Worm (Caenorhabditis elegans) whole organism, L3 larva: ENCODE data around the gene K07E3.4.

Experiments
- R02D3.7 ChIP-seq: fragments of 150-350 bp; optimal IDR thresholded peaks from 2 replicates; lab custom pipeline; 2014; ENCODE audit warnings: missing biosample characterization, missing genetic modification characterization
- ZK546.5 ChIP-seq: sonication (generic microtip); optimal IDR thresholded peaks from 2 replicates; lab custom pipeline; 2017; ENCODE audit warnings: missing biosample characterization, missing genetic modification characterization
- aly-2 ChIP-seq: fragments of 150-350 bp; optimal IDR thresholded peaks from 2 replicates; lab custom pipeline; 2014; ENCODE audit warnings: missing biosample characterization, missing genetic modification characterization
- ama-1 ChIP-seq: fragments of 150-350 bp; optimal IDR thresholded peaks from 2 replicates; lab custom pipeline; 2018
- ceh-16 ChIP-seq: sonication (generic microtip); optimal IDR thresholded peaks from 2 replicates; lab custom pipeline; 2017; ENCODE audit warnings: missing biosample characterization, missing genetic modification characterization
- ceh-28 ChIP-seq: fragments of 150-350 bp; optimal IDR thresholded peaks from 2 replicates; lab custom pipeline; 2014; ENCODE audit warnings: missing biosample characterization, missing genetic modification reagents, missing genetic modification characterization
- ceh-82 ChIP-seq: fragments of 150-350 bp; optimal IDR thresholded peaks from 2 replicates; lab custom pipeline; 2014; ENCODE audit warnings: missing biosample characterization, missing genetic modification characterization
- ceh-9 ChIP-seq: sonication (generic microtip); optimal IDR thresholded peaks from 2 replicates; lab custom pipeline; 2018; ENCODE audit warnings: missing biosample characterization, missing genetic modification characterization
- egl-27 ChIP-seq: sonication (generic microtip); optimal IDR thresholded peaks from 4 replicates; lab custom pipeline; 2017; ENCODE audit warnings: missing biosample characterization, missing genetic modification reagents, missing genetic modification characterization
- elt-2 ChIP-seq: sonication (generic microtip); optimal IDR thresholded peaks from 2 replicates; lab custom pipeline; 2016; ENCODE audit warnings: missing genetic modification reagents, mild to moderate bottlenecking, missing genetic modification characterization, missing compliant biosample characterization
- eor-1 ChIP-seq, 2 experiments: fragments of 150-350 bp; optimal IDR thresholded peaks; 2 replicates each; lab custom pipeline; 2014 to 2018; ENCODE audit warnings: missing biosample characterization in 2 of 2, missing genetic modification characterization in 2 of 2
- fkh-2 ChIP-seq: fragments of 150-350 bp; optimal IDR thresholded peaks from 2 replicates; lab custom pipeline; 2014; ENCODE audit warnings: missing biosample characterization, missing genetic modification reagents, missing genetic modification characterization
- fos-1 ChIP-seq: fragments of 150-350 bp; optimal IDR thresholded peaks from 2 replicates; lab custom pipeline; 2014; ENCODE audit warnings: missing biosample characterization, missing genetic modification characterization
- hmg-11 ChIP-seq: sonication (generic microtip); optimal IDR thresholded peaks from 2 replicates; lab custom pipeline; 2016; ENCODE audit warnings: missing genetic modification characterization, missing compliant biosample characterization
- lin-39 ChIP-seq: fragments of 150-350 bp; optimal IDR thresholded peaks from 2 replicates; lab custom pipeline; 2018; ENCODE audit warnings: missing biosample characterization, missing genetic modification reagents, missing genetic modification characterization
- lsy-12 ChIP-seq: sonication (generic microtip); optimal IDR thresholded peaks from 2 replicates; lab custom pipeline; 2016; ENCODE audit warnings: mild to moderate bottlenecking, missing genetic modification characterization, missing compliant biosample characterization
- mdl-1 ChIP-seq: fragments of 150-350 bp; optimal IDR thresholded peaks from 2 replicates; lab custom pipeline; 2014; ENCODE audit warnings: missing biosample characterization, missing genetic modification characterization
- nfya-1 ChIP-seq: sonication (generic microtip); optimal IDR thresholded peaks from 2 replicates; lab custom pipeline; 2017; ENCODE audit warnings: missing genetic modification characterization, mild to moderate bottlenecking, missing compliant biosample characterization, antibody characterized with exemption, moderate library complexity; ENCODE audit not compliant: insufficient read depth
- nhr-11 ChIP-seq: fragments of 150-350 bp; optimal IDR thresholded peaks from 2 replicates; lab custom pipeline; 2014; ENCODE audit warnings: missing biosample characterization, missing genetic modification characterization
- nhr-12 ChIP-seq: fragments of 150-350 bp; optimal IDR thresholded peaks from 2 replicates; lab custom pipeline; 2014; ENCODE audit warnings: missing biosample characterization, missing genetic modification characterization
- nhr-23 ChIP-seq: fragments of 150-350 bp; optimal IDR thresholded peaks from 2 replicates; lab custom pipeline; 2014; ENCODE audit warnings: missing biosample characterization, missing genetic modification reagents, missing genetic modification characterization
- nhr-237 ChIP-seq: fragments of 150-350 bp; optimal IDR thresholded peaks from 2 replicates; lab custom pipeline; 2014; ENCODE audit warnings: missing biosample characterization, missing genetic modification characterization
- nhr-25 ChIP-seq: sonication (generic microtip); optimal IDR thresholded peaks from 2 replicates; lab custom pipeline; 2017; ENCODE audit warnings: missing biosample characterization, missing genetic modification characterization
- nhr-28 ChIP-seq: fragments of 150-350 bp; optimal IDR thresholded peaks from 2 replicates; lab custom pipeline; 2014; ENCODE audit warnings: missing biosample characterization, missing genetic modification characterization
- nhr-43 ChIP-seq: sonication (generic microtip); optimal IDR thresholded peaks from 2 replicates; lab custom pipeline; 2016; ENCODE audit warnings: mild to moderate bottlenecking, missing genetic modification characterization, missing compliant biosample characterization; ENCODE audit not compliant: poor library complexity, severe bottlenecking
- nhr-67 ChIP-seq: fragments of 150-350 bp; optimal IDR thresholded peaks from 2 replicates; lab custom pipeline; 2014; ENCODE audit warnings: missing biosample characterization, missing genetic modification characterization
- nhr-76 ChIP-seq: fragments of 150-350 bp; sonication (generic microtip); optimal IDR thresholded peaks from 5 replicates; lab custom pipeline; 2014; ENCODE audit warnings: missing biosample characterization, missing genetic modification characterization
- pha-4 ChIP-seq: fragments of 150-350 bp; optimal IDR thresholded peaks from 2 replicates; lab custom pipeline; 2014; ENCODE audit warnings: missing biosample characterization, missing genetic modification reagents, missing genetic modification characterization
- pqm-1 ChIP-seq: fragments of 150-350 bp; optimal IDR thresholded peaks from 2 replicates; lab custom pipeline; 2017; ENCODE audit warnings: missing biosample characterization, missing genetic modification characterization, inconsistent platforms
- sea-2 ChIP-seq: fragments of 150-350 bp; sonication (generic microtip); optimal IDR thresholded peaks from 4 replicates; lab custom pipeline; 2014; ENCODE audit warnings: missing biosample characterization, missing genetic modification reagents, missing genetic modification characterization
- skn-1 ChIP-seq: fragments of 150-350 bp; optimal IDR thresholded peaks from 2 replicates; lab custom pipeline; 2014; ENCODE audit warnings: missing biosample characterization, missing genetic modification characterization
- snpc-4 ChIP-seq: fragments of 150-350 bp; optimal IDR thresholded peaks from 2 replicates; lab custom pipeline; 2014; ENCODE audit warnings: missing biosample characterization, missing genetic modification characterization
- tbx-2 ChIP-seq: sonication (generic microtip); optimal IDR thresholded peaks from 2 replicates; lab custom pipeline; 2016; ENCODE audit warnings: mild to moderate bottlenecking, missing genetic modification characterization, missing compliant biosample characterization
- unc-62 ChIP-seq: fragments of 150-350 bp; sonication (generic microtip); optimal IDR thresholded peaks from 4 replicates; lab custom pipeline; 2014; ENCODE audit warnings: missing biosample characterization, missing genetic modification reagents, missing genetic modification characterization
- zag-1 ChIP-seq: fragments of 150-350 bp; optimal IDR thresholded peaks from 2 replicates; lab custom pipeline; 2014; ENCODE audit warnings: missing biosample characterization, missing genetic modification characterization
- ztf-11 ChIP-seq: fragments of 150-350 bp; optimal IDR thresholded peaks from 2 replicates; lab custom pipeline; 2014; ENCODE audit warnings: missing biosample characterization, missing genetic modification characterization

K07E3.4 gene

ce11 chrX:8053008-8053441, 30.8 kb downstream of the K07E3.4 start:
- no peak for TF ChIP-seq aly-2 (tag; lab: Kevin White, UChicago)
- peak; percentile 19 for TF ChIP-seq nfya-1
- peak; percentile 49 for TF ChIP-seq ceh-28

- TF ChIP-seq nhr-76 (no peak), hmg-11 (tag; lab: Kevin White, UChicago) (no peak), sea-2 (no peak), aly-2 (tag; lab: Kevin White, UChicago) (no peak), R02D3.7 (tag; lab: Kevin White, UChicago) (no peak), nhr-11 (no peak), tbx-2 (tag; lab: Kevin White, UChicago) (no peak), snpc-4 (tag; lab: Kevin White, UChicago) (no peak), ZK546.5 (no peak)
These were observed 31.8 kb downstream of the K07E3.4 start for ce11 chrX:8052055-8052454.

ce11 chrX:8048637-8049036, 35.2 kb downstream of the K07E3.4 start:
- TF ChIP-seq nhr-12 (tag; lab: Kevin White, UChicago) (no peak), ceh-28 (peak; percentile 81), nhr-43 (tag; lab: Kevin White, UChicago) (peak; percentile 29), zag-1 (tag; lab: Kevin White, UChicago) (no peak), skn-1 (tag; lab: Kevin White, UChicago) (no peak), nhr-28 (tag; lab: Kevin White, UChicago) (no peak), nhr-25 (tag; lab: Kevin White, UChicago) (peak; percentile 40), unc-62 (GFP tag; lab: Kevin White, UChicago) (no peak), ztf-11 (tag; lab: Kevin White, UChicago) (no peak), ceh-82 (no peak)

- TF ChIP-seq nhr-23 (tag; lab: Kevin White, UChicago) (peak; percentile 10), hmg-11 (tag; lab: Kevin White, UChicago) (no peak)
- TF ChIP-seq, all 47 proteins: peak for 1
These were observed 38.7 kb downstream of the K07E3.4 start, which contains the start of gene C18A11.4 for ce11 chrX:8045152-8045551. TSS of gene C18A11.4 (plus strand) at chrX:8045518.

ce11 chrX:8040967-8041366, 42.9 kb downstream of the K07E3.4 start, which contains the start of gene xol-1:
TSS of gene xol-1 (plus strand) at chrX:8041313.
- no peak for TF ChIP-seq lin-39 (tag; lab: Kevin White, UChicago)

ce11 chrX:8037365-8037764, 46.5 kb downstream of the K07E3.4 start:
- no peak for TF ChIP-seq ztf-11 (tag; lab: Kevin White, UChicago)
- TF ChIP-seq fos-1: no peak
- no peak for TF ChIP-seq nhr-28 (tag; lab: Kevin White, UChicago)
- TF ChIP-seq nhr-12 (tag; lab: Kevin White, UChicago): no peak
- no peak for TF ChIP-seq egl-27 (tag; lab: Kevin White, UChicago)
- TF ChIP-seq ZK546.5: no peak
- TF ChIP-seq ama-1 (lab: Kevin White, UChicago): no peak
- TF ChIP-seq nhr-67 (tag; lab: Kevin White, UChicago): no peak
- no peak for TF ChIP-seq lin-39 (tag; lab: Kevin White, UChicago)
- TF ChIP-seq fkh-2 (tag; lab: Kevin White, UChicago): no peak
- no peak for TF ChIP-seq sea-2
- no peak for TF ChIP-seq ceh-82

- TF ChIP-seq pha-4: peak; percentile 96
- peak; percentile 65 for TF ChIP-seq nhr-237 (tag; lab: Kevin White, UChicago)
- TF ChIP-seq elt-2: peak; percentile 84
- peak; percentile 96 for TF ChIP-seq lin-39 (tag; lab: Kevin White, UChicago)
- peak; percentile 84 for TF ChIP-seq mdl-1 (tag; lab: Kevin White, UChicago)
- TF ChIP-seq skn-1 (tag; lab: Kevin White, UChicago): peak; percentile 98
- TF ChIP-seq aly-2 (tag; lab: Kevin White, UChicago): peak; percentile 92
- peak; percentile 36 for TF ChIP-seq nhr-12 (tag; lab: Kevin White, UChicago)
- TF ChIP-seq pqm-1 (tag; lab: Kevin White, UChicago): peak; percentile 94
- peak; percentile 91 for TF ChIP-seq nhr-76
- TF ChIP-seq egl-27 (tag; lab: Kevin White, UChicago): peak; percentile 91
- TF ChIP-seq nhr-43 (tag; lab: Kevin White, UChicago): peak; percentile 99
- TF ChIP-seq nhr-67 (tag; lab: Kevin White, UChicago): no peak
- peak; percentile 92 for TF ChIP-seq R02D3.7 (tag; lab: Kevin White, UChicago)
- TF ChIP-seq ceh-9: no peak
- peak; percentile 94 for TF ChIP-seq zag-1 (tag; lab: Kevin White, UChicago)
- peak; percentile 24 for TF ChIP-seq fkh-2 (tag; lab: Kevin White, UChicago)
- no peak for TF ChIP-seq ama-1 (lab: Kevin White, UChicago)
- peak; percentile 93 for TF ChIP-seq hmg-11 (tag; lab: Kevin White, UChicago)
- peak; percentile 97 for TF ChIP-seq lsy-12 (tag; lab: Kevin White, UChicago)
- peak; percentile 99 for TF ChIP-seq tbx-2 (tag; lab: Kevin White, UChicago)
- peak; percentile 80 for TF ChIP-seq ceh-16 (tag; lab: Kevin White, UChicago)
- peak; percentile 99 for TF ChIP-seq nhr-25 (tag; lab: Kevin White, UChicago)
- peak; percentile 100 for TF ChIP-seq ceh-28
- TF ChIP-seq nhr-23 (tag; lab: Kevin White, UChicago): peak; percentile 100
- TF ChIP-seq eor-1 (tag; optimal IDR thresholded peaks at IDR 0.05; lab: Kevin White, UChicago): peak in 1 of 2 experiments; percentile 87
- TF ChIP-seq nfya-1: peak; percentile 96
These were observed 47.5 kb downstream of the K07E3.4 start for ce11 chrX:8036219-8036883.
